Worm (Caenorhabditis elegans) whole organism, young adult: ENCODE measurements around the gene col-169.
A peak's percentile ranks its signal among the peaks of the same experiment; 100 is the strongest.

Experiments
- B0261.1 ChIP-seq: sonication (generic microtip); optimal IDR thresholded peaks from 2 replicates; lab custom pipeline; 2016; ENCODE audit warnings: mild to moderate bottlenecking, missing genetic modification characterization, moderate library complexity, missing compliant biosample characterization
- C17E4.6 ChIP-seq: fragments of 200-800 bp; sonication (Bioruptor generic); IDR thresholded peaks from 2 replicates; pipeline ENCODE4 v1.3.6; 2022; ENCODE audit warnings: missing genetic modification reagents, missing genetic modification characterization, missing compliant biosample characterization
- F33H1.4 ChIP-seq: fragments of 200-800 bp; sonication (Bioruptor generic); IDR thresholded peaks from 2 replicates; pipeline ENCODE4 v1.3.6; 2022; ENCODE audit warnings: missing genetic modification reagents, missing genetic modification characterization, missing compliant biosample characterization
- F39B2.1 ChIP-seq: fragments of 200-800 bp; sonication (Bioruptor generic); IDR thresholded peaks from 2 replicates; pipeline ENCODE4 v1.3.6; 2022; ENCODE audit warnings: missing genetic modification reagents, missing genetic modification characterization, missing compliant biosample characterization
- F52B5.7 ChIP-seq: sonication (generic microtip); optimal IDR thresholded peaks from 2 replicates; lab custom pipeline; 2016; ENCODE audit warnings: mild to moderate bottlenecking, missing genetic modification characterization, missing compliant biosample characterization
- F55B11.4 ChIP-seq: sonication (generic microtip); optimal IDR thresholded peaks from 2 replicates; lab custom pipeline; 2016; ENCODE audit warnings: missing compliant biosample characterization, missing genetic modification characterization, borderline replicate concordance; ENCODE audit not compliant: insufficient read depth
- F57C9.4 ChIP-seq: sonication (generic microtip); optimal IDR thresholded peaks from 2 replicates; lab custom pipeline; 2017; ENCODE audit warnings: mild to moderate bottlenecking, missing genetic modification characterization, missing compliant biosample characterization
- K11D2.4 ChIP-seq: fragments of 200-800 bp; sonication (Bioruptor generic); IDR thresholded peaks from 2 replicates; pipeline ENCODE4 v1.3.6; 2022; ENCODE audit warnings: missing genetic modification reagents, missing genetic modification characterization, missing compliant biosample characterization
- T07F8.4 ChIP-seq: sonication (generic microtip); optimal IDR thresholded peaks from 2 replicates; lab custom pipeline; 2016; ENCODE audit warnings: mild to moderate bottlenecking, missing genetic modification characterization, moderate library complexity, missing compliant biosample characterization
- Y56A3A.18 ChIP-seq: fragments of 200-800 bp; sonication (Bioruptor generic); IDR thresholded peaks from 2 replicates; pipeline ENCODE4 v1.3.6; 2022; ENCODE audit warnings: missing genetic modification reagents, missing genetic modification characterization, missing compliant biosample characterization
- Y67H2A.10 ChIP-seq: fragments of 200-800 bp; sonication (Bioruptor generic); conservative IDR thresholded peaks from 2 replicates; pipeline ENCODE4 v1.3.6; 2022; ENCODE audit warnings: missing genetic modification reagents, missing genetic modification characterization, missing compliant biosample characterization
- attf-3 ChIP-seq: fragments of 200-800 bp; sonication (Bioruptor generic); conservative IDR thresholded peaks from 2 replicates; pipeline ENCODE4 v1.3.6; 2022; ENCODE audit warnings: missing genetic modification reagents, missing genetic modification characterization, missing compliant biosample characterization
- attf-6 ChIP-seq: fragments of 200-800 bp; sonication (Bioruptor generic); IDR thresholded peaks from 2 replicates; pipeline ENCODE4 v1.3.6; 2022; ENCODE audit warnings: missing genetic modification reagents, missing genetic modification characterization, missing compliant biosample characterization
- bed-2 ChIP-seq: fragments of 200-800 bp; sonication (Bioruptor generic); IDR thresholded peaks from 2 replicates; pipeline ENCODE4 v1.3.6; 2022; ENCODE audit warnings: missing genetic modification reagents, missing genetic modification characterization, missing compliant biosample characterization
- cebp-1 ChIP-seq, 2 experiments: fragments of 200-800 bp in 1 of 2; sonication (Bioruptor generic) in 1 of 2; sonication (generic microtip) in 1 of 2; IDR thresholded peaks in 1 of 2; optimal IDR thresholded peaks in 1 of 2; 2 replicates each; pipeline versions ENCODE4 v1.3.6 to Lab custom; 2017 to 2022; ENCODE audit warnings: missing compliant biosample characterization in 2 of 2, missing genetic modification characterization in 2 of 2, mild to moderate bottlenecking in 1 of 2, missing genetic modification reagents in 1 of 2, moderate library complexity in 1 of 2
- cebp-2 ChIP-seq: fragments of 200-800 bp; sonication (Bioruptor generic); IDR thresholded peaks from 2 replicates; pipeline ENCODE4 v1.3.6; 2022; ENCODE audit warnings: missing genetic modification characterization, missing compliant biosample characterization
- ceh-27 ChIP-seq: fragments of 200-800 bp; sonication (Bioruptor generic); optimal IDR thresholded peaks from 2 replicates; lab custom pipeline; 2018; ENCODE audit warnings: mild to moderate bottlenecking, missing genetic modification characterization, moderate library complexity, missing compliant biosample characterization
- die-1 ChIP-seq: sonication (generic microtip); optimal IDR thresholded peaks from 2 replicates; lab custom pipeline; 2016; ENCODE audit warnings: missing genotype, mild to moderate bottlenecking, missing genetic modification characterization, missing compliant biosample characterization
- dox-1 ChIP-seq: fragments of 200-800 bp; sonication (Bioruptor generic); IDR thresholded peaks from 2 replicates; pipeline ENCODE4 v1.3.6; 2022; ENCODE audit warnings: missing genetic modification reagents, missing genetic modification characterization, missing compliant biosample characterization
- egl-44 ChIP-seq: fragments of 200-800 bp; sonication (Bioruptor generic); IDR thresholded peaks from 2 replicates; pipeline ENCODE4 v1.3.6; 2022; ENCODE audit warnings: missing genetic modification reagents, missing genetic modification characterization, missing compliant biosample characterization
- ets-4 ChIP-seq: fragments of 200-800 bp; sonication (Bioruptor generic); optimal IDR thresholded peaks from 2 replicates; lab custom pipeline; 2018; ENCODE audit warnings: mild to moderate bottlenecking, missing genetic modification characterization, missing compliant biosample characterization
- fkh-3 ChIP-seq: sonication (generic microtip); optimal IDR thresholded peaks from 2 replicates; lab custom pipeline; 2016; ENCODE audit warnings: mild to moderate bottlenecking, missing genetic modification characterization, missing compliant biosample characterization
- gei-17 ChIP-seq: fragments of 200-800 bp; sonication (Bioruptor generic); optimal IDR thresholded peaks from 2 replicates; lab custom pipeline; 2018; ENCODE audit warnings: mild to moderate bottlenecking, missing genetic modification characterization, missing compliant biosample characterization
- let-607 ChIP-seq, 2 experiments: fragments of 200-800 bp in 1 of 2; sonication (Bioruptor generic) in 1 of 2; sonication (generic microtip) in 1 of 2; optimal IDR thresholded peaks; 2 replicates each; lab custom pipeline; 2016 to 2018; ENCODE audit warnings: mild to moderate bottlenecking in 2 of 2, missing compliant biosample characterization in 2 of 2, missing genetic modification characterization in 2 of 2, moderate library complexity in 2 of 2, missing genotype in 1 of 2
- lin-40 ChIP-seq: sonication (generic microtip); optimal IDR thresholded peaks from 2 replicates; lab custom pipeline; 2016; ENCODE audit warnings: missing genetic modification characterization, mild to moderate bottlenecking, missing compliant biosample characterization, missing genotype, missing genetic modification reagents
- lin-54 ChIP-seq: fragments of 200-800 bp; sonication (Bioruptor generic); optimal IDR thresholded peaks from 2 replicates; lab custom pipeline; 2018; ENCODE audit warnings: mild to moderate bottlenecking, missing genetic modification characterization, missing compliant biosample characterization
- lsl-1 ChIP-seq: fragments of 200-800 bp; sonication (Bioruptor generic); optimal IDR thresholded peaks from 2 replicates; lab custom pipeline; 2018; ENCODE audit warnings: mild to moderate bottlenecking, missing genetic modification characterization, moderate library complexity, missing compliant biosample characterization
- madf-10 ChIP-seq: sonication (generic microtip); optimal IDR thresholded peaks from 2 replicates; lab custom pipeline; 2016; ENCODE audit warnings: mild to moderate bottlenecking, missing genetic modification characterization, missing compliant biosample characterization
- madf-6 ChIP-seq: fragments of 200-800 bp; sonication (Bioruptor generic); IDR thresholded peaks from 2 replicates; pipeline ENCODE4 v1.3.6; 2022; ENCODE audit warnings: missing genetic modification reagents, missing genetic modification characterization, missing compliant biosample characterization
- madf-8 ChIP-seq: fragments of 200-800 bp; sonication (Bioruptor generic); conservative IDR thresholded peaks from 2 replicates; pipeline ENCODE4 v1.3.6; 2022; ENCODE audit warnings: missing genetic modification reagents, missing genetic modification characterization, missing compliant biosample characterization
- mes-4 ChIP-seq: sonication (generic microtip); optimal IDR thresholded peaks from 2 replicates; lab custom pipeline; 2016; ENCODE audit warnings: missing genotype, missing genetic modification characterization, missing compliant biosample characterization
- nhr-120 ChIP-seq: fragments of 200-800 bp; sonication (Bioruptor generic); IDR thresholded peaks from 2 replicates; pipeline ENCODE4 v1.3.6; 2022; ENCODE audit warnings: missing genetic modification characterization, missing compliant biosample characterization
- nhr-179 ChIP-seq: sonication (generic microtip); optimal IDR thresholded peaks from 2 replicates; lab custom pipeline; 2016; ENCODE audit warnings: mild to moderate bottlenecking, missing genetic modification characterization, missing compliant biosample characterization
- nhr-80 ChIP-seq: sonication (generic microtip); optimal IDR thresholded peaks from 2 replicates; lab custom pipeline; 2016; ENCODE audit warnings: missing genetic modification characterization, missing compliant biosample characterization
- rec-8 ChIP-seq, 2 experiments: sonication (generic microtip); optimal IDR thresholded peaks; 2 replicates each; lab custom pipeline; 2016; ENCODE audit warnings: mild to moderate bottlenecking in 2 of 2, missing genetic modification characterization in 2 of 2, missing genetic modification reagents in 2 of 2, missing genotype in 2 of 2, missing biosample characterization in 1 of 2, missing compliant biosample characterization in 1 of 2, moderate library complexity in 1 of 2
- repo-1 ChIP-seq: sonication (generic microtip); optimal IDR thresholded peaks from 2 replicates; lab custom pipeline; 2017; ENCODE audit warnings: mild to moderate bottlenecking, missing genetic modification characterization, missing compliant biosample characterization
- sdz-38 ChIP-seq: sonication (generic microtip); optimal IDR thresholded peaks from 2 replicates; lab custom pipeline; 2016; ENCODE audit warnings: missing genotype, missing genetic modification characterization, missing compliant biosample characterization
- sea-2 ChIP-seq: fragments of 200-800 bp; sonication (Bioruptor generic); IDR thresholded peaks from 2 replicates; pipeline ENCODE4 v1.3.6; 2022; ENCODE audit warnings: missing genetic modification characterization, missing compliant biosample characterization
- snpc-1.1 ChIP-seq: sonication (generic microtip); optimal IDR thresholded peaks from 2 replicates; lab custom pipeline; 2017; ENCODE audit warnings: missing genetic modification characterization, mild to moderate bottlenecking, missing compliant biosample characterization, antibody characterized with exemption, moderate library complexity, missing genotype, missing genetic modification reagents; ENCODE audit not compliant: insufficient read depth
- unc-130 ChIP-seq: sonication (generic microtip); optimal IDR thresholded peaks from 2 replicates; lab custom pipeline; 2016; ENCODE audit warnings: missing genetic modification reagents, missing genetic modification characterization, missing compliant biosample characterization
- ztf-18 ChIP-seq: sonication (generic microtip); optimal IDR thresholded peaks from 2 replicates; lab custom pipeline; 2016; ENCODE audit warnings: missing genotype, mild to moderate bottlenecking, missing genetic modification characterization, missing compliant biosample characterization
- ztf-22 ChIP-seq: fragments of 200-800 bp; sonication (Bioruptor generic); optimal IDR thresholded peaks from 2 replicates; lab custom pipeline; 2018; ENCODE audit warnings: mild to moderate bottlenecking, missing genetic modification characterization, moderate library complexity, missing compliant biosample characterization

The col-169 gene

ce11 chrX:6292143-6292542 lies 36.8 kb upstream of the col-169 start (continued):
- no peak for TF ChIP-seq attf-3 (GFP tag; lab: Robert Waterston, UW)
- peak; percentile 75 for TF ChIP-seq mes-4 (tag; lab: Kevin White, UChicago)
- TF ChIP-seq madf-6 = peak; percentile 71
- TF ChIP-seq cebp-1 (GFP tag; IDR thresholded peaks at IDR 0.05; lab: Robert Waterston, UW) = peak; percentile 54; the same call in 1 of the 2 replicates
- TF ChIP-seq cebp-1 (tag; optimal IDR thresholded peaks at IDR 0.05; lab: Kevin White, UChicago) = peak; percentile 79
- TF ChIP-seq nhr-120 (GFP tag; lab: Robert Waterston, UW) = peak; percentile 84; the same call in 1 of the 2 replicates

ce11 chrX:6292812-6293211 lies 36.1 kb upstream of the col-169 start, which contains the start of gene mom-1:
TSS of gene mom-1 (plus strand) at chrX:6293112.
- no peak for TF ChIP-seq ztf-18
- no peak for TF ChIP-seq let-607 (tag; optimal IDR thresholded peaks at IDR 0.05; lab: Kevin White, UChicago)
- TF ChIP-seq repo-1 = no peak
- TF ChIP-seq lin-54 (GFP tag; lab: Kevin White, UChicago) = no peak
- no peak for TF ChIP-seq nhr-179 (tag; lab: Kevin White, UChicago)
- TF ChIP-seq fkh-3 (tag; lab: Kevin White, UChicago) = no peak
- no peak for TF ChIP-seq bed-2
- no peak for TF ChIP-seq dox-1
- no peak for TF ChIP-seq ztf-22
- TF ChIP-seq F33H1.4 = no peak
- TF ChIP-seq Y67H2A.10 = no peak
- TF ChIP-seq nhr-120 (GFP tag; lab: Robert Waterston, UW) = no peak
- TF ChIP-seq unc-130 (GFP tag; lab: Kevin White, UChicago) = no peak
- no peak for TF ChIP-seq die-1 (tag; lab: Kevin White, UChicago)
- no peak for TF ChIP-seq nhr-80 (tag; lab: Kevin White, UChicago)
- no peak for TF ChIP-seq madf-10 (tag; lab: Kevin White, UChicago)
- TF ChIP-seq mes-4 (tag; lab: Kevin White, UChicago) = no peak

- TF ChIP-seq Y56A3A.18 (peak; percentile 100), bed-2 (peak; percentile 93; the same call in 1 of the 2 replicates), madf-6 (no peak), nhr-120 (GFP tag; lab: Robert Waterston, UW) (0 out of 2 replicates have a peak, but pooled peaks have one; percentile 53), sdz-38 (peak; percentile 21), cebp-1 (GFP tag; IDR thresholded peaks at IDR 0.05; lab: Robert Waterston, UW) (peak; percentile 82), cebp-1 (tag; optimal IDR thresholded peaks at IDR 0.05; lab: Kevin White, UChicago) (peak; percentile 98), F39B2.1 (GFP tag; lab: Robert Waterston, UW) (no peak), ets-4 (GFP tag; lab: Kevin White, UChicago) (peak; percentile 98), unc-130 (GFP tag; lab: Kevin White, UChicago) (peak; percentile 68), lin-40 (tag; lab: Kevin White, UChicago) (peak; percentile 100), C17E4.6 (peak; percentile 94), B0261.1 (tag; lab: Kevin White, UChicago) (peak; percentile 64), snpc-1.1 (tag; lab: Kevin White, UChicago) (no peak), F55B11.4 (tag; lab: Kevin White, UChicago) (no peak), attf-6 (GFP tag; lab: Robert Waterston, UW) (0 out of 2 replicates have a peak, but pooled peaks have one; percentile 54), Y67H2A.10 (peak; percentile 68; the same call in 1 of the 2 replicates), cebp-2 (GFP tag; lab: Robert Waterston, UW) (peak; percentile 99), F52B5.7 (tag; lab: Kevin White, UChicago) (peak; percentile 96), gei-17 (GFP tag; lab: Kevin White, UChicago) (peak; percentile 99), F57C9.4 (tag; lab: Kevin White, UChicago) (peak; percentile 69), egl-44 (GFP tag; lab: Robert Waterston, UW) (peak; percentile 94), K11D2.4 (GFP tag; lab: Robert Waterston, UW) (peak; percentile 99), T07F8.4 (tag; lab: Kevin White, UChicago) (peak; percentile 96), madf-10 (tag; lab: Kevin White, UChicago) (peak; percentile 97), mes-4 (tag; lab: Kevin White, UChicago) (peak; percentile 27), repo-1 (peak; percentile 100), rec-8 (tag; optimal IDR thresholded peaks at IDR 0.05; lab: Kevin White, UChicago) (peak; percentile 17 to 66), ceh-27 (peak; percentile 99), sea-2 (GFP tag; lab: Robert Waterston, UW) (peak; percentile 89), F33H1.4 (peak; percentile 27; the same call in 1 of the 2 replicates), madf-8 (GFP tag; lab: Robert Waterston, UW) (no peak), lsl-1 (peak; percentile 2)
Measured at ce11 chrX:6296402-6296844, 32.5 kb upstream of the col-169 start.
